Fruit fly (Drosophila melanogaster) whole organism, embryonic: ENCODE results near the gene CG14362.

Experiments
- BEAF-32 ChIP-seq: fragments of 200-800 bp; sonication (Bioruptor generic); optimal IDR thresholded peaks from 3 replicates; lab custom pipeline; 2017; ENCODE audit warnings: missing biosample characterization, missing genetic modification characterization, mild to moderate bottlenecking, moderate library complexity, missing genetic modification reagents
- CG10209 ChIP-seq: fragments of 200-800 bp; sonication (Bioruptor generic); optimal IDR thresholded peaks from 3 replicates; lab custom pipeline; 2017; ENCODE audit warnings: missing biosample characterization, mild to moderate bottlenecking, missing genetic modification characterization, missing genetic modification reagents
- CG10959 ChIP-seq: fragments of 200-800 bp; sonication (Bioruptor generic); IDR thresholded peaks from 2 replicates; pipeline ENCODE4 v1.3.6; 2022; ENCODE audit warnings: missing biosample characterization, missing genetic modification characterization
- CG11456 ChIP-seq: fragments of 200-800 bp; sonication (Bioruptor generic); IDR thresholded peaks from 3 replicates; pipeline ENCODE4 v1.3.6; 2022; ENCODE audit warnings: missing biosample characterization, missing genetic modification characterization
- CG11504 ChIP-seq: fragments of 200-800 bp; sonication (Bioruptor generic); optimal IDR thresholded peaks from 3 replicates; lab custom pipeline; 2019; ENCODE audit warnings: missing biosample characterization, mild to moderate bottlenecking, missing genetic modification characterization, moderate library complexity
- CG12104 ChIP-seq: fragments of 200-800 bp; sonication (Bioruptor generic); optimal IDR thresholded peaks from 3 replicates; lab custom pipeline; 2016; ENCODE audit warnings: missing biosample characterization, missing genetic modification characterization
- CG13775 ChIP-seq: fragments of 200-800 bp; sonication (Bioruptor generic); optimal IDR thresholded peaks from 3 replicates; lab custom pipeline; 2017; ENCODE audit warnings: missing biosample characterization, mild to moderate bottlenecking, missing genetic modification characterization
- CG15601 ChIP-seq: fragments of 200-800 bp; sonication (Bioruptor generic); optimal IDR thresholded peaks from 3 replicates; lab custom pipeline; 2019; ENCODE audit warnings: missing biosample characterization, mild to moderate bottlenecking, missing genetic modification characterization, moderate library complexity
- CG16863 ChIP-seq: fragments of 200-800 bp; sonication (Bioruptor generic); optimal IDR thresholded peaks from 3 replicates; lab custom pipeline; 2016; ENCODE audit warnings: missing biosample characterization, missing genetic modification characterization
- CG18262 ChIP-seq: fragments of 200-800 bp; optimal IDR thresholded peaks from 3 replicates; lab custom pipeline; 2019; ENCODE audit warnings: missing biosample characterization, mild to moderate bottlenecking, missing genetic modification characterization, moderate library complexity
- CG2199 ChIP-seq: fragments of 200-800 bp; sonication (Bioruptor generic); IDR thresholded peaks from 3 replicates; pipeline ENCODE4 v1.3.6; 2022; ENCODE audit warnings: missing biosample characterization, missing genetic modification characterization
- CG3726 ChIP-seq: fragments of 200-800 bp; sonication (Bioruptor generic); IDR thresholded peaks from 3 replicates; pipeline ENCODE4, ENCODE4 v1.3.6; 2022; ENCODE audit warnings: missing biosample characterization, missing genetic modification characterization
- CG3995 ChIP-seq: fragments of 200-800 bp; sonication (Bioruptor generic); optimal IDR thresholded peaks from 3 replicates; lab custom pipeline; 2016; ENCODE audit warnings: missing biosample characterization, missing genetic modification characterization
- CG6813 ChIP-seq: fragments of 200-800 bp; sonication (Bioruptor generic); optimal IDR thresholded peaks from 2 replicates; lab custom pipeline; 2017; ENCODE audit warnings: missing biosample characterization, missing genetic modification characterization, mild to moderate bottlenecking, moderate library complexity, missing genetic modification reagents
- CG7745 ChIP-seq: fragments of 200-800 bp; sonication (Bioruptor generic); optimal IDR thresholded peaks from 2 replicates; lab custom pipeline; 2018; ENCODE audit warnings: missing biosample characterization, mild to moderate bottlenecking, missing genetic modification characterization, moderate library complexity
- CG7928 ChIP-seq: fragments of 200-800 bp; sonication (Bioruptor generic); optimal IDR thresholded peaks from 2 replicates; lab custom pipeline; 2017; ENCODE audit warnings: missing biosample characterization, mild to moderate bottlenecking, missing genetic modification characterization
- CG8089 ChIP-seq: fragments of 200-800 bp; sonication (Bioruptor generic); optimal IDR thresholded peaks from 3 replicates; lab custom pipeline; 2016; ENCODE audit warnings: missing biosample characterization, missing genetic modification characterization
- CG9817 ChIP-seq: fragments of 200-800 bp; sonication (Bioruptor generic); optimal IDR thresholded peaks from 2 replicates; lab custom pipeline; 2018; ENCODE audit warnings: missing biosample characterization, mild to moderate bottlenecking, missing genetic modification characterization, moderate library complexity
- CrebB ChIP-seq: fragments of 200-800 bp; sonication (Bioruptor generic); optimal IDR thresholded peaks from 3 replicates; lab custom pipeline; 2018; ENCODE audit warnings: missing biosample characterization, mild to moderate bottlenecking, missing genetic modification characterization
- Dip2 ChIP-seq: fragments of 200-800 bp; sonication (Bioruptor generic); IDR thresholded peaks from 2 replicates; pipeline ENCODE4 v1.3.6; 2022; ENCODE audit warnings: missing biosample characterization, missing genetic modification characterization
- Eip74EF ChIP-seq, 2 experiments: fragments of 200-800 bp in 1 of 2; fragments of >200 bp in 1 of 2; sonication (Bioruptor generic) in 1 of 2; optimal IDR thresholded peaks; 2 replicates each; lab custom pipeline; 2017 to 2019; ENCODE audit warnings: missing biosample characterization in 2 of 2, missing genetic modification characterization in 2 of 2, mild to moderate bottlenecking in 1 of 2, moderate library complexity in 1 of 2
- Elba2 ChIP-seq: fragments of 200-800 bp; sonication (Bioruptor generic); optimal IDR thresholded peaks from 3 replicates; lab custom pipeline; 2016; ENCODE audit warnings: missing biosample characterization, missing genetic modification characterization
- HmgD ChIP-seq: fragments of 200-800 bp; sonication (Bioruptor generic); optimal IDR thresholded peaks from 3 replicates; lab custom pipeline; 2016; ENCODE audit warnings: missing biosample characterization, missing genetic modification characterization
- Max ChIP-seq: fragments of 200-800 bp; sonication (Bioruptor generic); optimal IDR thresholded peaks from 2 replicates; lab custom pipeline; 2016; ENCODE audit warnings: missing biosample characterization, mild to moderate bottlenecking, missing genetic modification characterization
- Vsx1 ChIP-seq: fragments of 200-800 bp; sonication (Bioruptor generic); optimal IDR thresholded peaks from 2 replicates; lab custom pipeline; 2017; ENCODE audit warnings: missing biosample characterization, mild to moderate bottlenecking, missing genetic modification characterization, missing genetic modification reagents
- Xrp1 ChIP-seq: fragments of 200-800 bp; sonication (Bioruptor generic); IDR thresholded peaks from 2 replicates; pipeline ENCODE4 v1.3.6; 2022; ENCODE audit warnings: missing biosample characterization, missing genetic modification characterization
- amos ChIP-seq: fragments of 200-800 bp; sonication (Bioruptor generic); IDR thresholded peaks from 2 replicates; pipeline ENCODE4 v1.3.6; 2022; ENCODE audit warnings: missing biosample characterization, missing genetic modification characterization; ENCODE audit not compliant: partially characterized antibody
- ase ChIP-seq: fragments of 200-800 bp; sonication (Bioruptor generic); IDR thresholded peaks from 3 replicates; pipeline ENCODE4 v1.3.6; 2022; ENCODE audit warnings: missing biosample characterization, missing genetic modification characterization
- az2 ChIP-seq: fragments of 200-800 bp; sonication (Bioruptor generic); optimal IDR thresholded peaks from 3 replicates; lab custom pipeline; 2016; ENCODE audit warnings: missing biosample characterization, missing genetic modification characterization
- bowl ChIP-seq: fragments of 200-800 bp; sonication (Bioruptor generic); IDR thresholded peaks from 2 replicates; pipeline ENCODE4 v1.3.6; 2022; ENCODE audit warnings: missing biosample characterization, missing genetic modification characterization
- bsh ChIP-seq, 2 experiments: fragments of 200-800 bp; sonication (Bioruptor generic); optimal IDR thresholded peaks; 2 replicates each; lab custom pipeline; 2017 to 2018; ENCODE audit warnings: mild to moderate bottlenecking in 2 of 2, missing biosample characterization in 2 of 2, missing genetic modification characterization in 2 of 2, moderate library complexity in 1 of 2
- cato ChIP-seq: fragments of 200-800 bp; sonication (Bioruptor generic); optimal IDR thresholded peaks from 2 replicates; lab custom pipeline; 2016; ENCODE audit warnings: missing biosample characterization, missing genetic modification characterization, borderline replicate concordance
- chif ChIP-seq, 2 experiments: fragments of 200-800 bp; sonication (Bioruptor generic); optimal IDR thresholded peaks; 3 replicates each; lab custom pipeline; 2016; ENCODE audit warnings: missing biosample characterization in 2 of 2, missing genetic modification characterization in 2 of 2
- chn ChIP-seq: fragments of 200-800 bp; sonication (Bioruptor generic); optimal IDR thresholded peaks from 2 replicates; lab custom pipeline; 2016; ENCODE audit warnings: missing biosample characterization, missing genetic modification characterization
- croc ChIP-seq: fragments of 200-800 bp; sonication (Bioruptor generic); conservative IDR thresholded peaks from 3 replicates; pipeline ENCODE4 v1.3.6; 2022; ENCODE audit warnings: missing biosample characterization, missing genetic modification characterization
- gro ChIP-seq: fragments of 200-800 bp; sonication (Bioruptor generic); optimal IDR thresholded peaks from 2 replicates; lab custom pipeline; 2016; ENCODE audit warnings: missing biosample characterization, missing genetic modification characterization
- hbn ChIP-seq: fragments of 200-800 bp; sonication (Bioruptor generic); IDR thresholded peaks from 2 replicates; pipeline ENCODE4 v1.3.6; 2022; ENCODE audit warnings: missing biosample characterization, missing genetic modification characterization; ENCODE audit not compliant: partially characterized antibody
- jing ChIP-seq: fragments of 200-800 bp; sonication (Bioruptor generic); optimal IDR thresholded peaks from 2 replicates; lab custom pipeline; 2018; ENCODE audit warnings: missing biosample characterization, mild to moderate bottlenecking, missing genetic modification characterization
- ken ChIP-seq: fragments of 200-800 bp; sonication (Bioruptor generic); IDR thresholded peaks from 3 replicates; pipeline ENCODE4 v1.3.6; 2022; ENCODE audit warnings: missing biosample characterization, missing genetic modification characterization
- kni ChIP-seq: fragments of 200-800 bp; sonication (Bioruptor generic); optimal IDR thresholded peaks from 3 replicates; lab custom pipeline; 2017; ENCODE audit warnings: mild to moderate bottlenecking, missing biosample characterization, missing genetic modification reagents, missing genetic modification characterization
- nom ChIP-seq: fragments of 200-800 bp; sonication (Bioruptor generic); optimal IDR thresholded peaks from 2 replicates; lab custom pipeline; 2017; ENCODE audit warnings: missing biosample characterization, missing genetic modification characterization, mild to moderate bottlenecking, moderate library complexity, missing genetic modification reagents
- org-1 ChIP-seq: fragments of 200-800 bp; sonication (Bioruptor generic); optimal IDR thresholded peaks from 2 replicates; lab custom pipeline; 2017; ENCODE audit warnings: missing biosample characterization, missing genetic modification characterization
- salm ChIP-seq: fragments of 200-800 bp; sonication (Bioruptor generic); optimal IDR thresholded peaks from 2 replicates; lab custom pipeline; 2018; ENCODE audit warnings: missing biosample characterization, mild to moderate bottlenecking, missing genetic modification characterization
- slp2 ChIP-seq: fragments of 200-800 bp; sonication (Bioruptor generic); optimal IDR thresholded peaks from 2 replicates; lab custom pipeline; 2016; ENCODE audit warnings: missing biosample characterization, missing genetic modification characterization
- toy ChIP-seq: fragments of 200-800 bp; sonication (Bioruptor generic); IDR thresholded peaks from 2 replicates; pipeline ENCODE4 v1.3.6; 2022; ENCODE audit warnings: missing biosample characterization, missing genetic modification characterization
- trem ChIP-seq: fragments of 200-800 bp; optimal IDR thresholded peaks from 3 replicates; lab custom pipeline; 2019; ENCODE audit warnings: missing biosample characterization, mild to moderate bottlenecking, missing genetic modification characterization, moderate library complexity
- unpg ChIP-seq: fragments of 200-800 bp; sonication (Bioruptor generic); optimal IDR thresholded peaks from 3 replicates; lab custom pipeline; 2018; ENCODE audit warnings: missing biosample characterization, mild to moderate bottlenecking, missing genetic modification characterization, moderate library complexity
- zen ChIP-seq: fragments of 200-800 bp; sonication (Bioruptor generic); optimal IDR thresholded peaks from 3 replicates; lab custom pipeline; 2018; ENCODE audit warnings: missing biosample characterization, mild to moderate bottlenecking, missing genetic modification characterization, moderate library complexity

CG14362 gene

dm6 chr3R:13840956-13841355, 14.3 kb downstream of the CG14362 start (continued):
- peak in 1 of 2 experiments; percentile 27 for TF ChIP-seq bsh (GFP tag; optimal IDR thresholded peaks at IDR 0.05; lab: Kevin White, UChicago)
- TF ChIP-seq nom (GFP tag; lab: Kevin White, UChicago) = peak; percentile 22
- no peak for TF ChIP-seq unpg (GFP tag; lab: Kevin White, UChicago)
- TF ChIP-seq CG11504 (tag; lab: Kevin White, UChicago) = no peak
- TF ChIP-seq CG10959 (GFP tag; lab: Robert Waterston, UW) = 0 out of 2 replicates have a peak, but pooled peaks have one; percentile 17

dm6 chr3R:13839883-13840412, 15.3 kb downstream of the CG14362 start, which contains the start of gene CG31495:
TSS of gene CG31495 (minus strand) at chr3R:13839934.
- TF ChIP-seq toy (GFP tag; lab: Robert Waterston, UW) (no peak), Max (GFP tag; lab: Kevin White, UChicago) (peak; percentile 35), CG12104 (no peak), kni (GFP tag; lab: Kevin White, UChicago) (no peak), ase (GFP tag; lab: Robert Waterston, UW) (no peak), CG16863 (GFP tag; lab: Kevin White, UChicago) (no peak), CG13775 (GFP tag; lab: Kevin White, UChicago) (peak; percentile 24), hbn (GFP tag; lab: Robert Waterston, UW) (no peak), CrebB (tag; lab: Kevin White, UChicago) (no peak), CG3726 (no peak), CG15601 (tag; lab: Kevin White, UChicago) (no peak), slp2 (GFP tag; lab: Kevin White, UChicago) (no peak), CG6813 (GFP tag; lab: Kevin White, UChicago) (no peak), CG9817 (no peak), CG11456 (GFP tag; lab: Robert Waterston, UW) (no peak), Elba2 (no peak), gro (GFP tag; lab: Kevin White, UChicago) (no peak), Xrp1 (GFP tag; lab: Robert Waterston, UW) (0 out of 2 replicates have a peak, but pooled peaks have one; percentile 11), trem (tag; lab: Kevin White, UChicago) (peak; percentile 68), Dip2 (GFP tag; lab: Robert Waterston, UW) (no peak), BEAF-32 (peak; percentile 60), HmgD (GFP tag; lab: Kevin White, UChicago) (no peak), croc (GFP tag; lab: Robert Waterston, UW) (no peak), org-1 (no peak), bowl (GFP tag; lab: Robert Waterston, UW) (no peak), CG18262 (tag; lab: Kevin White, UChicago) (peak; percentile 24), CG7745 (tag; lab: Kevin White, UChicago) (no peak), ken (GFP tag; lab: Robert Waterston, UW) (no peak), amos (peak; percentile 30; the same call in 1 of the 2 replicates), CG10209 (GFP tag; lab: Kevin White, UChicago) (no peak), az2 (GFP tag; lab: Kevin White, UChicago) (peak; percentile 25), CG8089 (GFP tag; lab: Kevin White, UChicago) (no peak), CG3995 (GFP tag; lab: Kevin White, UChicago) (no peak), chif (GFP tag; optimal IDR thresholded peaks at IDR 0.05; lab: Kevin White, UChicago) (peak in 1 of 2 experiments; percentile 4), CG7928 (GFP tag; lab: Kevin White, UChicago) (peak; percentile 70), zen (tag; lab: Kevin White, UChicago) (peak; percentile 47), Vsx1 (GFP tag; lab: Kevin White, UChicago) (peak; percentile 72), CG2199 (no peak), cato (GFP tag; lab: Kevin White, UChicago) (no peak), chn (GFP tag; lab: Kevin White, UChicago) (peak; percentile 13), salm (no peak), Eip74EF (GFP tag; optimal IDR thresholded peaks at IDR 0.05; lab: Kevin White, UChicago) (peak in 1 of 2 experiments; percentile 82), jing (GFP tag; lab: Kevin White, UChicago) (no peak)
